Fruit fly (Drosophila melanogaster) whole organism, embryonic: ENCODE results near the gene Tengl1.

ENCODE experiments used
- CG12155 ChIP-seq: fragments of 200-800 bp; sonication (Bioruptor generic); optimal IDR thresholded peaks from 3 replicates; lab custom pipeline; 2016; ENCODE audit warnings: missing biosample characterization, missing genetic modification characterization
- CG3847 ChIP-seq: fragments of 200-800 bp; sonication (Bioruptor generic); IDR thresholded peaks from 2 replicates; pipeline ENCODE4 v1.3.6; 2022; ENCODE audit warnings: missing biosample characterization, missing genetic modification characterization
- CG4707 ChIP-seq: fragments of 200-800 bp; sonication (Bioruptor generic); optimal IDR thresholded peaks from 2 replicates; lab custom pipeline; 2018; ENCODE audit warnings: missing biosample characterization, mild to moderate bottlenecking, missing genetic modification characterization, moderate library complexity
- Dip2 ChIP-seq: fragments of 200-800 bp; sonication (Bioruptor generic); IDR thresholded peaks from 2 replicates; pipeline ENCODE4 v1.3.6; 2022; ENCODE audit warnings: missing biosample characterization, missing genetic modification characterization
- Eip74EF ChIP-seq, 2 experiments: fragments of 200-800 bp in 1 of 2; fragments of >200 bp in 1 of 2; sonication (Bioruptor generic) in 1 of 2; optimal IDR thresholded peaks; 2 replicates each; lab custom pipeline; 2017 to 2019; ENCODE audit warnings: missing biosample characterization in 2 of 2, missing genetic modification characterization in 2 of 2, mild to moderate bottlenecking in 1 of 2, moderate library complexity in 1 of 2
- Hey ChIP-seq: fragments of 200-800 bp; sonication (Bioruptor generic); optimal IDR thresholded peaks from 3 replicates; lab custom pipeline; 2018; ENCODE audit warnings: missing biosample characterization, mild to moderate bottlenecking, missing genetic modification characterization
- br ChIP-seq: fragments of >200 bp; optimal IDR thresholded peaks from 2 replicates; lab custom pipeline; 2017
- dati ChIP-seq: fragments of 200-800 bp; sonication (Bioruptor generic); IDR thresholded peaks from 2 replicates; pipeline ENCODE4 v1.3.6; 2022; ENCODE audit warnings: missing biosample characterization, missing genetic modification characterization
- disco-r ChIP-seq: fragments of 200-800 bp; sonication (Bioruptor generic); optimal IDR thresholded peaks from 2 replicates; lab custom pipeline; 2016; ENCODE audit warnings: missing biosample characterization, missing genetic modification characterization
- lbe ChIP-seq: fragments of 200-800 bp; sonication (Bioruptor generic); optimal IDR thresholded peaks from 2 replicates; lab custom pipeline; 2016; ENCODE audit warnings: missing biosample characterization, mild to moderate bottlenecking, missing genetic modification characterization
- nerfin-2 ChIP-seq: fragments of 200-800 bp; sonication (Bioruptor generic); IDR thresholded peaks from 2 replicates; pipeline ENCODE4 v1.3.6; 2022; ENCODE audit warnings: missing biosample characterization, missing genetic modification characterization; ENCODE audit not compliant: partially characterized antibody
- tap ChIP-seq: fragments of 200-800 bp; optimal IDR thresholded peaks from 3 replicates; lab custom pipeline; 2019; ENCODE audit warnings: missing biosample characterization, mild to moderate bottlenecking, missing genetic modification characterization, moderate library complexity
- trem ChIP-seq: fragments of 200-800 bp; optimal IDR thresholded peaks from 3 replicates; lab custom pipeline; 2019; ENCODE audit warnings: missing biosample characterization, mild to moderate bottlenecking, missing genetic modification characterization, moderate library complexity

DNA sequence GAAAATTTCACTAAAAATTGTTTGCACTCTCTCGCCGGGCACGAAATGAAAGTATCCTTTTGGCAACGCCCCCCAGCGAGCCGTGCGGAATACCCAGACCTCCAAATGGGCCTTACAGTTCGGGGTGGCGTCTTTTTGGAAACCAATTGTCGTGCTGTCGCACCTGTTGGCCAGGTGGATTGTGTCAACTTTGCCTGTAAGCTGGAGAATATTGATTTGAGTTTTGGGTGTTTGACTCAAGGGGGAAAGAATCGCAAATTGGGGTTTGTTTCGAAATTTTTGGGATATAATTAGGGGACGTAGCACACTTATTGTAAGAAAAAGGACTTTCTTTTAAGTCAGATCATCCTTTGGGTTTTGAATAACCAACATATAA, 42.3 kb downstream of the Tengl1 start:
- TF ChIP-seq dati (GFP tag; lab: Robert Waterston, UW) (no peak), disco-r (no peak), tap (tag; lab: Kevin White, UChicago) (no peak), Hey (tag; lab: Kevin White, UChicago) (no peak), Eip74EF (GFP tag; optimal IDR thresholded peaks at IDR 0.05; lab: Kevin White, UChicago) (no peak), CG12155 (no peak), lbe (GFP tag; lab: Kevin White, UChicago) (no peak), CG4707 (GFP tag; lab: Kevin White, UChicago) (no peak), Dip2 (no peak), nerfin-2 (GFP tag; lab: Robert Waterston, UW) (no peak), br (lab: Kevin White, UChicago) (no peak), CG3847 (GFP tag; lab: Robert Waterston, UW) (no peak), trem (tag; lab: Kevin White, UChicago) (no peak)
